Worm (Caenorhabditis elegans) whole organism, L2 larva: ENCODE data around the gene copb-2.

Experiments used
- C34F6.9 ChIP-seq: fragments of 150-350 bp; optimal IDR thresholded peaks from 2 replicates; lab custom pipeline; 2014; ENCODE audit warnings: missing biosample characterization, missing genetic modification characterization
- F13H6.1 ChIP-seq: sonication (generic microtip); optimal IDR thresholded peaks from 2 replicates; lab custom pipeline; 2016; ENCODE audit warnings: missing genetic modification characterization, missing compliant biosample characterization
- R02D3.7 ChIP-seq: fragments of 150-350 bp; optimal IDR thresholded peaks from 2 replicates; lab custom pipeline; 2014; ENCODE audit warnings: missing biosample characterization, missing genetic modification characterization
- Y55F3AM.14 ChIP-seq: fragments of 200-800 bp; sonication (Bioruptor generic); optimal IDR thresholded peaks from 2 replicates; lab custom pipeline; 2018; ENCODE audit warnings: mild to moderate bottlenecking, missing genetic modification characterization, missing compliant biosample characterization
- alr-1 ChIP-seq: fragments of 150-350 bp; optimal IDR thresholded peaks from 2 replicates; lab custom pipeline; 2014; ENCODE audit warnings: missing biosample characterization, missing genetic modification characterization
- aly-2 ChIP-seq: fragments of 150-350 bp; optimal IDR thresholded peaks from 2 replicates; lab custom pipeline; 2014; ENCODE audit warnings: missing biosample characterization, missing genetic modification characterization
- ama-1 ChIP-seq: fragments of 150-350 bp; optimal IDR thresholded peaks from 2 replicates; lab custom pipeline; 2018; ENCODE audit warnings: inconsistent platforms
- blmp-1 ChIP-seq: sonication (generic microtip); optimal IDR thresholded peaks from 2 replicates; lab custom pipeline; 2017; ENCODE audit warnings: missing genetic modification characterization, mild to moderate bottlenecking, missing compliant biosample characterization, antibody characterized with exemption, moderate library complexity; ENCODE audit not compliant: insufficient read depth
- ceh-16 ChIP-seq: fragments of 150-350 bp; optimal IDR thresholded peaks from 2 replicates; lab custom pipeline; 2014; ENCODE audit warnings: missing biosample characterization, missing genetic modification characterization
- crh-2 ChIP-seq: sonication (generic microtip); optimal IDR thresholded peaks from 2 replicates; lab custom pipeline; 2017; ENCODE audit warnings: missing biosample characterization, missing genetic modification characterization
- dmd-4 ChIP-seq: sonication (generic microtip); optimal IDR thresholded peaks from 2 replicates; lab custom pipeline; 2017; ENCODE audit warnings: missing biosample characterization, missing genetic modification characterization
- egl-27 ChIP-seq: sonication (generic microtip); optimal IDR thresholded peaks from 3 replicates; lab custom pipeline; 2017; ENCODE audit warnings: missing biosample characterization, missing genetic modification reagents, missing genetic modification characterization
- fos-1 ChIP-seq: fragments of 150-350 bp; optimal IDR thresholded peaks from 2 replicates; lab custom pipeline; 2014; ENCODE audit warnings: missing biosample characterization, missing genetic modification characterization
- gmeb-1 ChIP-seq: fragments of 150-350 bp; optimal IDR thresholded peaks from 2 replicates; lab custom pipeline; 2014; ENCODE audit warnings: missing biosample characterization, missing genetic modification characterization
- lin-11 ChIP-seq: fragments of 150-350 bp; sonication (generic microtip); optimal IDR thresholded peaks from 2 replicates; lab custom pipeline; 2014; ENCODE audit warnings: missing biosample characterization, missing genetic modification characterization, inconsistent platforms, mixed read lengths
- lin-13 ChIP-seq: fragments of 150-350 bp; optimal IDR thresholded peaks from 2 replicates; lab custom pipeline; 2014; ENCODE audit warnings: missing biosample characterization, missing genetic modification reagents, missing genetic modification characterization
- lsy-2 ChIP-seq, 2 experiments: fragments of 150-350 bp in 1 of 2; sonication (generic microtip) in 1 of 2; optimal IDR thresholded peaks; 2 replicates each; lab custom pipeline; 2014 to 2017; ENCODE audit warnings: missing biosample characterization in 2 of 2, missing genetic modification characterization in 2 of 2
- mab-5 ChIP-seq: fragments of 150-350 bp; optimal IDR thresholded peaks from 2 replicates; lab custom pipeline; 2014; ENCODE audit warnings: missing biosample characterization, missing genetic modification characterization
- mbf-1 ChIP-seq: sonication (generic microtip); optimal IDR thresholded peaks from 2 replicates; lab custom pipeline; 2017; ENCODE audit warnings: missing biosample characterization, missing genetic modification characterization
- mdl-1 ChIP-seq, 2 experiments: fragments of 150-350 bp in 1 of 2; sonication (generic microtip) in 1 of 2; optimal IDR thresholded peaks; 2 replicates each; lab custom pipeline; 2017; ENCODE audit warnings: missing biosample characterization in 2 of 2, missing genetic modification characterization in 2 of 2
- nhr-11 ChIP-seq: fragments of 150-350 bp; optimal IDR thresholded peaks from 2 replicates; lab custom pipeline; 2014; ENCODE audit warnings: missing biosample characterization, missing genetic modification characterization
- nhr-12 ChIP-seq: fragments of 150-350 bp; optimal IDR thresholded peaks from 2 replicates; lab custom pipeline; 2014; ENCODE audit warnings: missing biosample characterization, missing genetic modification characterization
- nhr-129 ChIP-seq: fragments of 150-350 bp; optimal IDR thresholded peaks from 2 replicates; lab custom pipeline; 2014; ENCODE audit warnings: missing biosample characterization, missing genetic modification characterization
- nhr-21 ChIP-seq: fragments of 150-350 bp; optimal IDR thresholded peaks from 2 replicates; lab custom pipeline; 2014; ENCODE audit warnings: missing biosample characterization, missing genetic modification characterization
- nhr-23 ChIP-seq: fragments of 150-350 bp; optimal IDR thresholded peaks from 2 replicates; lab custom pipeline; 2014; ENCODE audit warnings: missing biosample characterization, missing genetic modification reagents, missing genetic modification characterization
- nhr-25 ChIP-seq: fragments of 150-350 bp; sonication (generic microtip); optimal IDR thresholded peaks from 3 replicates; lab custom pipeline; 2014; ENCODE audit warnings: missing biosample characterization, missing genetic modification characterization
- nhr-6 ChIP-seq: fragments of 150-350 bp; optimal IDR thresholded peaks from 2 replicates; lab custom pipeline; 2014; ENCODE audit warnings: missing biosample characterization, missing genetic modification characterization
- sem-4 ChIP-seq: fragments of 150-350 bp; optimal IDR thresholded peaks from 2 replicates; lab custom pipeline; 2014; ENCODE audit warnings: missing biosample characterization, missing genetic modification reagents, missing genetic modification characterization
- sma-9 ChIP-seq, 2 experiments: fragments of 150-350 bp in 1 of 2; sonication (generic microtip) in 1 of 2; optimal IDR thresholded peaks; 2 replicates each; lab custom pipeline; 2014 to 2016; ENCODE audit warnings: missing genetic modification characterization in 2 of 2, mild to moderate bottlenecking in 1 of 2, missing biosample characterization in 1 of 2, missing compliant biosample characterization in 1 of 2, missing genetic modification reagents in 1 of 2, moderate library complexity in 1 of 2
- snpc-4 ChIP-seq: fragments of 150-350 bp; optimal IDR thresholded peaks from 2 replicates; lab custom pipeline; 2014; ENCODE audit warnings: missing biosample characterization, missing genetic modification characterization
- unc-39 ChIP-seq: fragments of 150-350 bp; optimal IDR thresholded peaks from 2 replicates; lab custom pipeline; 2014; ENCODE audit warnings: missing biosample characterization, missing genetic modification characterization
- unc-62 ChIP-seq: fragments of 150-350 bp; optimal IDR thresholded peaks from 2 replicates; lab custom pipeline; 2014; ENCODE audit warnings: missing biosample characterization, missing genetic modification reagents, missing genetic modification characterization

Gene copb-2

ce11 chrIV:9488315-9488714, 28.8 kb downstream of the copb-2 start, which contains the start of gene sru-1:
sru-1 (plus strand) TSS chrIV:9488615.
- TF ChIP-seq lsy-2 (tag; optimal IDR thresholded peaks at IDR 0.05; lab: Kevin White, UChicago) = no peak
- TF ChIP-seq mab-5 (tag; lab: Kevin White, UChicago) = no peak
- no peak for TF ChIP-seq F13H6.1 (tag; lab: Kevin White, UChicago)
- no peak for TF ChIP-seq aly-2
- TF ChIP-seq unc-39 (tag; lab: Kevin White, UChicago) = no peak
- TF ChIP-seq nhr-129 (tag; lab: Kevin White, UChicago) = no peak
- no peak for TF ChIP-seq mbf-1 (tag; lab: Kevin White, UChicago)
- TF ChIP-seq dmd-4 (tag; lab: Kevin White, UChicago) = no peak
- no peak for TF ChIP-seq lin-13 (GFP tag; lab: Kevin White, UChicago)
- TF ChIP-seq nhr-12 = no peak
- TF ChIP-seq R02D3.7 = no peak
- TF ChIP-seq snpc-4 (tag; lab: Kevin White, UChicago) = no peak
- TF ChIP-seq nhr-11 (tag; lab: Kevin White, UChicago) = no peak
- TF ChIP-seq ceh-16 = no peak
- no peak for TF ChIP-seq Y55F3AM.14 (GFP tag; lab: Kevin White, UChicago)
- no peak for TF ChIP-seq nhr-6 (tag; lab: Kevin White, UChicago)
- TF ChIP-seq mdl-1 (tag; optimal IDR thresholded peaks at IDR 0.05; lab: Kevin White, UChicago) = no peak

- TF ChIP-seq sma-9 (GFP tag; optimal IDR thresholded peaks at IDR 0.05; lab: Kevin White, UChicago) = no peak
- TF ChIP-seq sma-9 (tag; optimal IDR thresholded peaks at IDR 0.05; lab: Kevin White, UChicago) = no peak
- no peak for TF ChIP-seq aly-2
- TF ChIP-seq sem-4 (tag; lab: Kevin White, UChicago) = no peak
- TF ChIP-seq F13H6.1 (tag; lab: Kevin White, UChicago) = no peak
- TF ChIP-seq, all 48 proteins: peak for 0
Observed at ce11 chrIV:9490320-9490719, 30.8 kb downstream of the copb-2 start, which contains the start of gene sru-6. sru-6 (plus strand) TSS chrIV:9490620.

- TF ChIP-seq lin-11 (tag; lab: Kevin White, UChicago) (no peak), egl-27 (tag; lab: Kevin White, UChicago) (no peak), sma-9 (GFP tag; optimal IDR thresholded peaks at IDR 0.05; lab: Kevin White, UChicago) (no peak), sma-9 (tag; optimal IDR thresholded peaks at IDR 0.05; lab: Kevin White, UChicago) (no peak), mbf-1 (tag; lab: Kevin White, UChicago) (no peak)
Observed at ce11 chrIV:9496306-9496705, 36.8 kb downstream of the copb-2 start, which contains the start of gene sru-3. sru-3 (plus strand) TSS chrIV:9496606.

ce11 chrIV:9498088-9498487, 38.6 kb downstream of the copb-2 start, which contains the start of gene sru-4:
sru-4 (plus strand) TSS chrIV:9498388.
- TF ChIP-seq nhr-129 (tag; lab: Kevin White, UChicago) = no peak
- no peak for TF ChIP-seq egl-27 (tag; lab: Kevin White, UChicago)
- no peak for TF ChIP-seq ama-1 (lab: Kevin White, UChicago)
- no peak for TF ChIP-seq blmp-1 (tag; lab: Kevin White, UChicago)
- TF ChIP-seq nhr-25 (tag; lab: Kevin White, UChicago) = no peak
- no peak for TF ChIP-seq nhr-11 (tag; lab: Kevin White, UChicago)
- TF ChIP-seq nhr-21 = no peak
- no peak for TF ChIP-seq crh-2
- TF ChIP-seq unc-39 (tag; lab: Kevin White, UChicago) = no peak
- TF ChIP-seq nhr-23 = no peak
- no peak for TF ChIP-seq mab-5 (tag; lab: Kevin White, UChicago)
- no peak for TF ChIP-seq alr-1 (tag; lab: Kevin White, UChicago)
- TF ChIP-seq ceh-16 = no peak
- TF ChIP-seq sma-9 (GFP tag; optimal IDR thresholded peaks at IDR 0.05; lab: Kevin White, UChicago) = no peak
- TF ChIP-seq sma-9 (tag; optimal IDR thresholded peaks at IDR 0.05; lab: Kevin White, UChicago) = no peak
- TF ChIP-seq fos-1 (tag; lab: Kevin White, UChicago) = no peak

ce11 chrIV:9499636-9500035, 40.1 kb downstream of the copb-2 start:
- no peak for TF ChIP-seq blmp-1 (tag; lab: Kevin White, UChicago)
- no peak for TF ChIP-seq C34F6.9 (tag; lab: Kevin White, UChicago)
- no peak for TF ChIP-seq gmeb-1
- no peak for TF ChIP-seq nhr-129 (tag; lab: Kevin White, UChicago)
- TF ChIP-seq unc-62 (GFP tag; lab: Kevin White, UChicago) = no peak
